Worm (Caenorhabditis elegans) whole organism, midembryonic: ENCODE measurements around the gene hpo-28.

ENCODE experiments used
- T22C8.4 ChIP-seq: fragments of 200-800 bp; sonication (Bioruptor generic); IDR thresholded peaks from 2 replicates; pipeline ENCODE4 v1.3.6; 2022; ENCODE audit warnings: missing genetic modification characterization, missing compliant biosample characterization
- cog-1 ChIP-seq: sonication (generic microtip); optimal IDR thresholded peaks from 2 replicates; lab custom pipeline; 2016; ENCODE audit warnings: missing genetic modification characterization, missing compliant biosample characterization
- flt-1 ChIP-seq: fragments of 200-800 bp; sonication (Bioruptor generic); IDR thresholded peaks from 2 replicates; pipeline ENCODE4 v1.3.6; 2022; ENCODE audit warnings: missing genetic modification characterization, missing compliant biosample characterization
- klf-2 ChIP-seq: fragments of 200-800 bp; sonication (Bioruptor generic); conservative IDR thresholded peaks from 2 replicates; pipeline ENCODE4 v1.3.6; 2022; ENCODE audit warnings: missing genetic modification reagents, missing genetic modification characterization, missing compliant biosample characterization
- med-1 ChIP-seq: sonication (generic microtip); optimal IDR thresholded peaks from 2 replicates; lab custom pipeline; 2017; ENCODE audit warnings: missing genetic modification characterization, mild to moderate bottlenecking, missing compliant biosample characterization, antibody characterized with exemption, missing genetic modification reagents; ENCODE audit not compliant: insufficient read depth
- ref-1 ChIP-seq: fragments of 200-800 bp; sonication (Bioruptor generic); conservative IDR thresholded peaks from 2 replicates; pipeline ENCODE4 v1.3.6; 2022; ENCODE audit warnings: missing genetic modification reagents, missing genetic modification characterization, missing compliant biosample characterization
- tab-1 ChIP-seq: fragments of 200-800 bp; sonication (Bioruptor generic); IDR thresholded peaks from 2 replicates; pipeline ENCODE4 v1.3.6; 2022; ENCODE audit warnings: missing genetic modification characterization, missing compliant biosample characterization
- ztf-23 ChIP-seq: fragments of 200-800 bp; sonication (Bioruptor generic); IDR thresholded peaks from 2 replicates; pipeline ENCODE4 v1.3.6; 2022; ENCODE audit warnings: missing genetic modification reagents, missing genetic modification characterization, missing compliant biosample characterization
- ztf-29 ChIP-seq: fragments of 200-800 bp; sonication (Bioruptor generic); IDR thresholded peaks from 2 replicates; pipeline ENCODE4 v1.3.6; 2022; ENCODE audit warnings: missing genetic modification reagents, missing genetic modification characterization, missing compliant biosample characterization

hpo-28 gene

ce11 chrIII:5721488-5721887 lies 12.4 kb upstream of the hpo-28 start:
- TF ChIP-seq med-1 (GFP tag; lab: Kevin White, UChicago) (no peak), cog-1 (tag; lab: Kevin White, UChicago) (no peak), ztf-29 (GFP tag; lab: Robert Waterston, UW) (no peak), T22C8.4 (GFP tag; lab: Robert Waterston, UW) (no peak), klf-2 (no peak), ztf-23 (no peak), tab-1 (no peak), ref-1 (GFP tag; lab: Robert Waterston, UW) (no peak), flt-1 (GFP tag; lab: Robert Waterston, UW) (no peak)

ce11 chrIII:5720266-5721019 lies 11.3 kb upstream of the hpo-28 start:
- TF ChIP-seq ztf-29 (GFP tag; lab: Robert Waterston, UW) (no peak), flt-1 (GFP tag; lab: Robert Waterston, UW) (peak; percentile 22; the same call in 1 of the 2 replicates)

ce11 chrIII:5719832-5720194 lies 10.7 kb upstream of the hpo-28 start:
- TF ChIP-seq ztf-23, result no peak
- TF ChIP-seq cog-1 (tag; lab: Kevin White, UChicago), result no peak
- no peak for TF ChIP-seq flt-1 (GFP tag; lab: Robert Waterston, UW)
- no peak for TF ChIP-seq tab-1
- TF ChIP-seq med-1 (GFP tag; lab: Kevin White, UChicago), result no peak
- no peak for TF ChIP-seq ztf-29 (GFP tag; lab: Robert Waterston, UW)
- no peak for TF ChIP-seq ref-1 (GFP tag; lab: Robert Waterston, UW)
- TF ChIP-seq klf-2, result no peak
- no peak for TF ChIP-seq T22C8.4 (GFP tag; lab: Robert Waterston, UW)

ce11 chrIII:5719105-5719831 lies 10.1 kb upstream of the hpo-28 start:
- TF ChIP-seq ztf-29 (GFP tag; lab: Robert Waterston, UW), result no peak
- TF ChIP-seq klf-2, result no peak
- TF ChIP-seq cog-1 (tag; lab: Kevin White, UChicago), result no peak
- no peak for TF ChIP-seq ref-1 (GFP tag; lab: Robert Waterston, UW)
- no peak for TF ChIP-seq T22C8.4 (GFP tag; lab: Robert Waterston, UW)
- no peak for TF ChIP-seq ztf-23
- TF ChIP-seq med-1 (GFP tag; lab: Kevin White, UChicago), result no peak
- no peak for TF ChIP-seq flt-1 (GFP tag; lab: Robert Waterston, UW)
- no peak for TF ChIP-seq tab-1

- TF ChIP-seq ztf-23 (no peak), flt-1 (GFP tag; lab: Robert Waterston, UW) (no peak), med-1 (GFP tag; lab: Kevin White, UChicago) (no peak), klf-2 (no peak), ztf-29 (GFP tag; lab: Robert Waterston, UW) (no peak), ref-1 (GFP tag; lab: Robert Waterston, UW) (no peak), T22C8.4 (GFP tag; lab: Robert Waterston, UW) (no peak), cog-1 (tag; lab: Kevin White, UChicago) (no peak), tab-1 (no peak)
Observed at ce11 chrIII:5718385-5718784, 9.3 kb upstream of the hpo-28 start.

ce11 chrIII:5717173-5717748 lies 8.1 kb upstream of the hpo-28 start:
- TF ChIP-seq klf-2, result no peak
- no peak for TF ChIP-seq flt-1 (GFP tag; lab: Robert Waterston, UW)
- no peak for TF ChIP-seq ref-1 (GFP tag; lab: Robert Waterston, UW)
- no peak for TF ChIP-seq tab-1
- no peak for TF ChIP-seq cog-1 (tag; lab: Kevin White, UChicago)
- no peak for TF ChIP-seq ztf-29 (GFP tag; lab: Robert Waterston, UW)

- TF ChIP-seq ref-1 (GFP tag; lab: Robert Waterston, UW) (no peak), tab-1 (no peak), med-1 (GFP tag; lab: Kevin White, UChicago) (no peak), T22C8.4 (GFP tag; lab: Robert Waterston, UW) (no peak), ztf-29 (GFP tag; lab: Robert Waterston, UW) (peak; percentile 32; the same call in 1 of the 2 replicates), klf-2 (no peak), ztf-23 (peak; percentile 55; the same call in 1 of the 2 replicates), flt-1 (GFP tag; lab: Robert Waterston, UW) (0 out of 2 replicates have a peak, but pooled peaks have one; percentile 34), cog-1 (tag; lab: Kevin White, UChicago) (peak; percentile 77)
Observed at ce11 chrIII:5715467-5715866, 6.3 kb upstream of the hpo-28 start.

- TF ChIP-seq flt-1 (GFP tag; lab: Robert Waterston, UW) (peak; percentile 15; the same call in 1 of the 2 replicates), ref-1 (GFP tag; lab: Robert Waterston, UW) (no peak)
Observed at ce11 chrIII:5714984-5715454, 5.9 kb upstream of the hpo-28 start.

- TF ChIP-seq ztf-23, result no peak
- no peak for TF ChIP-seq ref-1 (GFP tag; lab: Robert Waterston, UW)
- TF ChIP-seq ztf-29 (GFP tag; lab: Robert Waterston, UW), result no peak
- TF ChIP-seq T22C8.4 (GFP tag; lab: Robert Waterston, UW), result no peak
- no peak for TF ChIP-seq flt-1 (GFP tag; lab: Robert Waterston, UW)
- TF ChIP-seq cog-1 (tag; lab: Kevin White, UChicago), result no peak
- no peak for TF ChIP-seq med-1 (GFP tag; lab: Kevin White, UChicago)
- TF ChIP-seq klf-2, result no peak
Observed at ce11 chrIII:5714230-5714983, 5.3 kb upstream of the hpo-28 start, which contains the start of gene arf-1. Gene arf-1, plus strand, starts transcription at chrIII:5714886.
